Worm (Caenorhabditis elegans) whole organism, late embryonic: Measurements from ENCODE around the gene nrde-4.

Experiments used
- C08G9.2 ChIP-seq: sonication (generic microtip); optimal IDR thresholded peaks from 2 replicates; lab custom pipeline; 2016; ENCODE audit warnings: mild to moderate bottlenecking, missing genetic modification characterization, moderate library complexity, missing compliant biosample characterization
- F13H6.1 ChIP-seq: sonication (generic microtip); optimal IDR thresholded peaks from 2 replicates; lab custom pipeline; 2016; ENCODE audit warnings: missing genetic modification characterization, missing compliant biosample characterization
- K02D7.2 ChIP-seq: sonication (generic microtip); optimal IDR thresholded peaks from 2 replicates; lab custom pipeline; 2017; ENCODE audit warnings: mild to moderate bottlenecking, missing genetic modification characterization, missing compliant biosample characterization
- K09A11.1 ChIP-seq: sonication (generic microtip); optimal IDR thresholded peaks from 2 replicates; lab custom pipeline; 2017; ENCODE audit warnings: antibody characterized with exemption, mild to moderate bottlenecking, missing genetic modification characterization, missing compliant biosample characterization; ENCODE audit not compliant: insufficient read depth
- T23F11.4 ChIP-seq: fragments of 200-800 bp; sonication (Bioruptor generic); optimal IDR thresholded peaks from 2 replicates; lab custom pipeline; 2018; ENCODE audit warnings: mild to moderate bottlenecking, missing genetic modification characterization, missing compliant biosample characterization
- ahr-1 ChIP-seq: sonication (generic microtip); optimal IDR thresholded peaks from 2 replicates; lab custom pipeline; 2016; ENCODE audit warnings: missing genetic modification characterization, missing compliant biosample characterization
- ceh-14 ChIP-seq: sonication (generic microtip); optimal IDR thresholded peaks from 2 replicates; lab custom pipeline; 2016; ENCODE audit warnings: missing genotype, missing genetic modification characterization, missing compliant biosample characterization
- ceh-2 ChIP-seq: sonication (generic microtip); optimal IDR thresholded peaks from 2 replicates; lab custom pipeline; 2016; ENCODE audit warnings: missing genotype, missing genetic modification characterization, missing compliant biosample characterization
- ceh-24 ChIP-seq: sonication (generic microtip); optimal IDR thresholded peaks from 2 replicates; lab custom pipeline; 2016; ENCODE audit warnings: mild to moderate bottlenecking, missing genetic modification characterization, missing compliant biosample characterization
- ceh-31 ChIP-seq: sonication (generic microtip); optimal IDR thresholded peaks from 2 replicates; lab custom pipeline; 2016; ENCODE audit warnings: missing genetic modification characterization, missing compliant biosample characterization
- ceh-48 ChIP-seq: sonication (generic microtip); optimal IDR thresholded peaks from 2 replicates; lab custom pipeline; 2016; ENCODE audit warnings: missing genetic modification characterization, inconsistent platforms, missing compliant biosample characterization
- che-1 ChIP-seq: sonication (generic microtip); optimal IDR thresholded peaks from 2 replicates; lab custom pipeline; 2016; ENCODE audit warnings: mild to moderate bottlenecking, missing genetic modification characterization, missing compliant biosample characterization
- dmd-4 ChIP-seq: sonication (generic microtip); optimal IDR thresholded peaks from 2 replicates; lab custom pipeline; 2016; ENCODE audit warnings: borderline replicate concordance, missing genetic modification characterization, missing compliant biosample characterization
- elt-4 ChIP-seq: sonication (generic microtip); optimal IDR thresholded peaks from 2 replicates; lab custom pipeline; 2016; ENCODE audit warnings: missing genetic modification characterization, missing compliant biosample characterization
- eyg-1 ChIP-seq: sonication (generic microtip); optimal IDR thresholded peaks from 2 replicates; lab custom pipeline; 2016; ENCODE audit warnings: missing genotype, missing genetic modification characterization, missing compliant biosample characterization
- fax-1 ChIP-seq: sonication (generic microtip); optimal IDR thresholded peaks from 2 replicates; lab custom pipeline; 2016; ENCODE audit warnings: missing genotype, missing genetic modification characterization, missing compliant biosample characterization
- fkh-10 ChIP-seq: fragments of 150-350 bp; optimal IDR thresholded peaks from 2 replicates; lab custom pipeline; 2014; ENCODE audit warnings: missing biosample characterization, missing genetic modification reagents, missing genetic modification characterization
- fkh-6 ChIP-seq: sonication (generic microtip); optimal IDR thresholded peaks from 2 replicates; lab custom pipeline; 2016; ENCODE audit warnings: missing genetic modification characterization, missing compliant biosample characterization
- hlh-15 ChIP-seq: sonication (generic microtip); optimal IDR thresholded peaks from 2 replicates; lab custom pipeline; 2016; ENCODE audit warnings: missing genetic modification characterization, missing compliant biosample characterization
- hlh-8 ChIP-seq: sonication (generic microtip); optimal IDR thresholded peaks from 2 replicates; lab custom pipeline; 2016; ENCODE audit warnings: missing genotype, missing genetic modification characterization, missing compliant biosample characterization
- lim-6 ChIP-seq: sonication (generic microtip); optimal IDR thresholded peaks from 2 replicates; lab custom pipeline; 2016; ENCODE audit warnings: missing genetic modification characterization, missing compliant biosample characterization
- lin-11 ChIP-seq: fragments of 200-800 bp; sonication (Bioruptor generic); optimal IDR thresholded peaks from 2 replicates; lab custom pipeline; 2018; ENCODE audit warnings: mild to moderate bottlenecking, missing genetic modification characterization, missing compliant biosample characterization
- madf-2 ChIP-seq: sonication (generic microtip); optimal IDR thresholded peaks from 2 replicates; lab custom pipeline; 2017; ENCODE audit warnings: missing genetic modification characterization, missing compliant biosample characterization
- nfya-1 ChIP-seq: sonication (generic microtip); optimal IDR thresholded peaks from 2 replicates; lab custom pipeline; 2017; ENCODE audit warnings: missing genetic modification characterization, mild to moderate bottlenecking, missing compliant biosample characterization, antibody characterized with exemption, moderate library complexity
- nhr-11 ChIP-seq: fragments of 150-350 bp; optimal IDR thresholded peaks from 2 replicates; lab custom pipeline; 2014; ENCODE audit warnings: missing biosample characterization, missing genetic modification characterization
- nhr-232 ChIP-seq: sonication (generic microtip); optimal IDR thresholded peaks from 2 replicates; lab custom pipeline; 2016; ENCODE audit warnings: missing genetic modification characterization, missing compliant biosample characterization
- npax-4 ChIP-seq: sonication (generic microtip); optimal IDR thresholded peaks from 2 replicates; lab custom pipeline; 2016; ENCODE audit warnings: missing genetic modification characterization, missing compliant biosample characterization
- odd-2 ChIP-seq: sonication (generic microtip); optimal IDR thresholded peaks from 2 replicates; lab custom pipeline; 2017; ENCODE audit warnings: antibody characterized with exemption, mild to moderate bottlenecking, missing genetic modification characterization, missing compliant biosample characterization
- pag-3 ChIP-seq: sonication (generic microtip); optimal IDR thresholded peaks from 2 replicates; lab custom pipeline; 2016; ENCODE audit warnings: missing compliant biosample characterization, missing genetic modification characterization, borderline replicate concordance
- pat-9 ChIP-seq: fragments of 200-800 bp; sonication (Bioruptor generic); optimal IDR thresholded peaks from 2 replicates; lab custom pipeline; 2018; ENCODE audit warnings: mild to moderate bottlenecking, missing genetic modification characterization, moderate library complexity, missing compliant biosample characterization
- pax-1 ChIP-seq: fragments of 150-350 bp; optimal IDR thresholded peaks from 2 replicates; lab custom pipeline; 2014; ENCODE audit warnings: missing biosample characterization, missing genetic modification characterization
- pha-4 ChIP-seq: fragments of 150-350 bp; optimal IDR thresholded peaks from 2 replicates; lab custom pipeline; 2018; ENCODE audit warnings: missing biosample characterization, missing genetic modification reagents, missing genetic modification characterization
- pqm-1 ChIP-seq: sonication (generic microtip); optimal IDR thresholded peaks from 2 replicates; lab custom pipeline; 2016; ENCODE audit warnings: missing genetic modification characterization, missing compliant biosample characterization
- sox-4 ChIP-seq: sonication (generic microtip); optimal IDR thresholded peaks from 2 replicates; lab custom pipeline; 2017; ENCODE audit warnings: mild to moderate bottlenecking, missing genetic modification characterization, inconsistent platforms, missing compliant biosample characterization
- unc-55 ChIP-seq: sonication (generic microtip); optimal IDR thresholded peaks from 2 replicates; lab custom pipeline; 2017; ENCODE audit warnings: missing biosample characterization, missing genetic modification reagents, missing genetic modification characterization
- unc-86 ChIP-seq: sonication (generic microtip); optimal IDR thresholded peaks from 2 replicates; lab custom pipeline; 2016; ENCODE audit warnings: missing genetic modification characterization, missing compliant biosample characterization
- zip-5 ChIP-seq: sonication (generic microtip); optimal IDR thresholded peaks from 2 replicates; lab custom pipeline; 2016; ENCODE audit warnings: missing genetic modification characterization, missing compliant biosample characterization

nrde-4 gene

DNA sequence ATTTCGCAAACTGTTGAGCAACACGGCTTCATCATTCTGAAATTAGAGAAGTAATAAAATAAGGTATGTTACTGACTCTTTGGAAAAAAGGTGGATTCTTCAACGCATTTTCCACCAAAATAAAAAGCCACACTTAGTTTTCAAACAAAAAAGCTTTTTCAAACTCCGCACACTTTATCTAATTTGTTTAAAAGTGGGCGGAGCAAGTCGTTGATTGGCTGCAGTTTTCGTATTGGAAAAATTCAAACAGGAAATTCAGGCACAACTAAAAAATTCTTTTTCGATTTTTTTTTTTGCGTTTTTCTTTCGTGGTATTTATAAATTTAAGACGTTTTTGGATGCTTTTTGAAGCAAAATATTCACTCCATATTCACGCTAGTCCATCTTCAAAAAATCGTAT is 3.6 kb downstream of the nrde-4 start:
- TF ChIP-seq nfya-1 (tag; lab: Kevin White, UChicago) (peak; percentile 62), lim-6 (no peak), madf-2 (tag; lab: Kevin White, UChicago) (no peak), che-1 (no peak)

- TF ChIP-seq T23F11.4 (GFP tag; lab: Kevin White, UChicago) (no peak), unc-55 (GFP tag; lab: Kevin White, UChicago) (no peak), hlh-8 (tag; lab: Kevin White, UChicago) (no peak), nhr-232 (no peak), sox-4 (tag; lab: Kevin White, UChicago) (no peak), zip-5 (tag; lab: Kevin White, UChicago) (no peak), eyg-1 (tag; lab: Kevin White, UChicago) (no peak), nfya-1 (tag; lab: Kevin White, UChicago) (no peak), elt-4 (tag; lab: Kevin White, UChicago) (no peak), dmd-4 (no peak), ceh-14 (tag; lab: Kevin White, UChicago) (no peak), odd-2 (tag; lab: Kevin White, UChicago) (no peak), pha-4 (tag; lab: Kevin White, UChicago) (no peak), lin-11 (no peak), fkh-6 (tag; lab: Kevin White, UChicago) (no peak), ceh-48 (no peak), F13H6.1 (no peak)
Observed at ce11 chrIV:7646861-7647260, 7.2 kb downstream of the nrde-4 start.

DNA sequence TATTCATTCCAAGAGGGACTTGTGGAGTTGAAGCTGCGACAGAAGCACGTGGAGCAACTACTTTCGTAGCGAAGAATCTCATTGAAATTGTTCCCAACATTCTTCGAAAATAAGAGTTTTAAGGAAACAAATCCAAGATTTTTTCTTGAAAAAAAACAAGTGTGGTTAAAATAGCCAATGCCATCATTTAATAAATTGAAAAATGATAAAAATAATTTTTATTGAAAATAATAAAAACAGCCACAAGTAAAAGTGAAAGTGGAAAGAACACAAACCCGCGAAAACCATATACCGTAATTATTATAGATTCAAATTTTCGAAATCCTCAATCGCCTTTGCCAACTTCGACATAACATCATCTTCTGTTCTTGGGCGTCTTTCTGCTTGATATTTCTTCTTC is 7.9 kb downstream of the nrde-4 start, which contains the start of gene hmg-5:
TSS of gene hmg-5 (minus strand) at position 101 of the 400 bp plus-strand sequence.
- no peak for TF ChIP-seq unc-86 (tag; lab: Kevin White, UChicago)
- TF ChIP-seq fax-1 (tag; lab: Kevin White, UChicago), result no peak
- TF ChIP-seq hlh-15 (tag; lab: Kevin White, UChicago), result no peak
- TF ChIP-seq fkh-10 (GFP tag; lab: Kevin White, UChicago), result no peak
- TF ChIP-seq nhr-11, result no peak
- TF ChIP-seq elt-4 (tag; lab: Kevin White, UChicago), result no peak
- no peak for TF ChIP-seq ceh-24 (tag; lab: Kevin White, UChicago)
- no peak for TF ChIP-seq pat-9 (tag; lab: Kevin White, UChicago)
- no peak for TF ChIP-seq odd-2 (tag; lab: Kevin White, UChicago)
- TF ChIP-seq ahr-1, result no peak
- no peak for TF ChIP-seq C08G9.2 (tag; lab: Kevin White, UChicago)

ce11 chrIV:7642971-7643370 is 11.1 kb downstream of the nrde-4 start, which contains the start of gene nlp-20:
Gene nlp-20, minus strand, starts transcription at chrIV:7643071.
- TF ChIP-seq ceh-2 (tag; lab: Kevin White, UChicago), result no peak
- no peak for TF ChIP-seq pax-1 (tag; lab: Kevin White, UChicago)
- no peak for TF ChIP-seq ceh-31 (tag; lab: Kevin White, UChicago)
- TF ChIP-seq K09A11.1, result no peak
- no peak for TF ChIP-seq pqm-1
- no peak for TF ChIP-seq elt-4 (tag; lab: Kevin White, UChicago)
- TF ChIP-seq pha-4 (tag; lab: Kevin White, UChicago), result no peak
- TF ChIP-seq K02D7.2 (tag; lab: Kevin White, UChicago), result no peak
- no peak for TF ChIP-seq pag-3 (tag; lab: Kevin White, UChicago)
- no peak for TF ChIP-seq npax-4 (tag; lab: Kevin White, UChicago)
- TF ChIP-seq, all 69 proteins: peak for 0
